Worm (Caenorhabditis elegans) whole organism, young adult: ENCODE results near the gene T07G12.4.

ENCODE experiments used
- B0019.2 ChIP-seq: fragments of 200-800 bp; sonication (Bioruptor generic); conservative IDR thresholded peaks from 2 replicates; pipeline ENCODE4 v1.3.6; 2022; ENCODE audit warnings: missing genetic modification reagents, missing genetic modification characterization, missing compliant biosample characterization
- B0336.3 ChIP-seq: fragments of 200-800 bp; sonication (Bioruptor generic); IDR thresholded peaks from 2 replicates; pipeline ENCODE4 v1.3.6; 2022; ENCODE audit warnings: missing genetic modification characterization, missing compliant biosample characterization
- F22D6.2 ChIP-seq: sonication (generic microtip); optimal IDR thresholded peaks from 2 replicates; lab custom pipeline; 2016; ENCODE audit warnings: mild to moderate bottlenecking, missing genetic modification characterization, missing compliant biosample characterization
- F39B2.1 ChIP-seq: fragments of 200-800 bp; sonication (Bioruptor generic); IDR thresholded peaks from 2 replicates; pipeline ENCODE4 v1.3.6; 2022; ENCODE audit warnings: missing genetic modification reagents, missing genetic modification characterization, missing compliant biosample characterization
- F49E8.2 ChIP-seq: sonication (generic microtip); optimal IDR thresholded peaks from 3 replicates; lab custom pipeline; 2017; ENCODE audit warnings: missing genetic modification characterization, mild to moderate bottlenecking, missing compliant biosample characterization, antibody characterized with exemption, moderate library complexity; ENCODE audit not compliant: insufficient read depth
- F57A8.1 ChIP-seq: fragments of 200-800 bp; sonication (Bioruptor generic); optimal IDR thresholded peaks from 2 replicates; lab custom pipeline; 2018; ENCODE audit warnings: mild to moderate bottlenecking, missing genetic modification characterization, moderate library complexity, missing compliant biosample characterization
- K11D2.4 ChIP-seq: fragments of 200-800 bp; sonication (Bioruptor generic); IDR thresholded peaks from 2 replicates; pipeline ENCODE4 v1.3.6; 2022; ENCODE audit warnings: missing genetic modification reagents, missing genetic modification characterization, missing compliant biosample characterization
- K12H6.12 ChIP-seq: fragments of 200-800 bp; sonication (Bioruptor generic); optimal IDR thresholded peaks from 2 replicates; lab custom pipeline; 2018; ENCODE audit warnings: mild to moderate bottlenecking, missing genetic modification characterization, missing compliant biosample characterization
- Y53G8AR.9 ChIP-seq: fragments of 200-800 bp; sonication (Bioruptor generic); conservative IDR thresholded peaks from 2 replicates; pipeline ENCODE4 v1.3.6; 2022; ENCODE audit warnings: missing genetic modification reagents, missing genetic modification characterization, missing compliant biosample characterization
- Y79H2A.3 ChIP-seq: fragments of 200-800 bp; sonication (Bioruptor generic); conservative IDR thresholded peaks from 2 replicates; pipeline ENCODE4 v1.3.6; 2022; ENCODE audit warnings: missing genetic modification reagents, missing genetic modification characterization, missing compliant biosample characterization
- ZK185.1 ChIP-seq: sonication (generic microtip); optimal IDR thresholded peaks from 2 replicates; lab custom pipeline; 2016; ENCODE audit warnings: mild to moderate bottlenecking, missing genetic modification characterization, missing compliant biosample characterization; ENCODE audit not compliant: poor library complexity, severe bottlenecking
- ama-1 ChIP-seq, 3 experiments: fragments of 150-350 bp in 1 of 3; sonication (generic microtip) in 2 of 3; optimal IDR thresholded peaks; 2 replicates each; lab custom pipeline; 2014 to 2018; ENCODE audit warnings: missing biosample characterization in 2 of 3, missing genetic modification characterization in 2 of 3, missing genetic modification reagents in 2 of 3
- aptf-3 ChIP-seq: fragments of 200-800 bp; sonication (Bioruptor generic); IDR thresholded peaks from 2 replicates; pipeline ENCODE4 v1.3.6; 2022; ENCODE audit warnings: missing genetic modification characterization, missing compliant biosample characterization
- atf-7 ChIP-seq: sonication (generic microtip); optimal IDR thresholded peaks from 2 replicates; lab custom pipeline; 2017; ENCODE audit warnings: mild to moderate bottlenecking, missing genetic modification characterization, missing compliant biosample characterization
- ccch-3 ChIP-seq: fragments of 200-800 bp; sonication (Bioruptor generic); optimal IDR thresholded peaks from 2 replicates; lab custom pipeline; 2018; ENCODE audit warnings: mild to moderate bottlenecking, missing genetic modification characterization, missing compliant biosample characterization
- ceh-100 ChIP-seq: fragments of 200-800 bp; sonication (Bioruptor generic); IDR thresholded peaks from 2 replicates; pipeline ENCODE4 v1.3.6; 2022; ENCODE audit warnings: missing genetic modification reagents, missing genetic modification characterization, missing compliant biosample characterization
- ceh-79 ChIP-seq: sonication (generic microtip); optimal IDR thresholded peaks from 2 replicates; lab custom pipeline; 2017; ENCODE audit warnings: mild to moderate bottlenecking, missing genetic modification characterization, missing compliant biosample characterization
- ceh-91 ChIP-seq: fragments of 200-800 bp; sonication (Bioruptor generic); IDR thresholded peaks from 2 replicates; pipeline ENCODE4 v1.3.6; 2022; ENCODE audit warnings: missing genetic modification reagents, missing genetic modification characterization, missing compliant biosample characterization
- die-1 ChIP-seq: sonication (generic microtip); optimal IDR thresholded peaks from 2 replicates; lab custom pipeline; 2016; ENCODE audit warnings: missing genotype, mild to moderate bottlenecking, missing genetic modification characterization, missing compliant biosample characterization
- dpff-1 ChIP-seq: sonication (generic microtip); optimal IDR thresholded peaks from 2 replicates; lab custom pipeline; 2017; ENCODE audit warnings: mild to moderate bottlenecking, missing genetic modification characterization, missing compliant biosample characterization
- dpl-1 ChIP-seq: fragments of 150-350 bp; optimal IDR thresholded peaks from 2 replicates; lab custom pipeline; 2014; ENCODE audit warnings: missing biosample characterization, missing genetic modification reagents, missing genetic modification characterization
- efl-1 ChIP-seq: fragments of 150-350 bp; optimal IDR thresholded peaks from 2 replicates; lab custom pipeline; 2014; ENCODE audit warnings: missing biosample characterization, missing genetic modification reagents, missing genetic modification characterization
- egl-18 ChIP-seq: fragments of 200-800 bp; sonication (Bioruptor generic); IDR thresholded peaks from 2 replicates; pipeline ENCODE4 v1.3.6; 2022; ENCODE audit warnings: missing genetic modification reagents, missing genetic modification characterization, missing compliant biosample characterization
- egl-44 ChIP-seq: fragments of 200-800 bp; sonication (Bioruptor generic); IDR thresholded peaks from 2 replicates; pipeline ENCODE4 v1.3.6; 2022; ENCODE audit warnings: missing genetic modification reagents, missing genetic modification characterization, missing compliant biosample characterization
- ets-4 ChIP-seq: fragments of 200-800 bp; sonication (Bioruptor generic); optimal IDR thresholded peaks from 2 replicates; lab custom pipeline; 2018; ENCODE audit warnings: mild to moderate bottlenecking, missing genetic modification characterization, missing compliant biosample characterization
- hmg-1.2 ChIP-seq: fragments of 200-800 bp; sonication (Bioruptor generic); IDR thresholded peaks from 2 replicates; pipeline ENCODE4 v1.3.6; 2022; ENCODE audit warnings: missing genetic modification reagents, missing genetic modification characterization, missing compliant biosample characterization
- hsf-1 ChIP-seq: fragments of 200-800 bp; sonication (Bioruptor generic); IDR thresholded peaks from 2 replicates; pipeline ENCODE4 v1.3.6; 2022; ENCODE audit warnings: missing genetic modification reagents, missing genetic modification characterization, missing compliant biosample characterization
- lag-1 ChIP-seq: fragments of 200-800 bp; sonication (Bioruptor generic); IDR thresholded peaks from 2 replicates; pipeline ENCODE4 v1.3.6; 2022; ENCODE audit warnings: missing genetic modification reagents, missing genetic modification characterization, missing compliant biosample characterization
- let-526 ChIP-seq: fragments of 200-800 bp; sonication (Bioruptor generic); IDR thresholded peaks from 2 replicates; pipeline ENCODE4 v1.3.6; 2022; ENCODE audit warnings: missing genetic modification reagents, missing genetic modification characterization, missing compliant biosample characterization
- lir-1 ChIP-seq: fragments of 200-800 bp; sonication (Bioruptor generic); conservative IDR thresholded peaks from 2 replicates; pipeline ENCODE4 v1.3.6; 2022; ENCODE audit warnings: missing genetic modification reagents, missing genetic modification characterization, missing compliant biosample characterization
- madf-6 ChIP-seq: fragments of 200-800 bp; sonication (Bioruptor generic); IDR thresholded peaks from 2 replicates; pipeline ENCODE4 v1.3.6; 2022; ENCODE audit warnings: missing genetic modification reagents, missing genetic modification characterization, missing compliant biosample characterization
- nhr-120 ChIP-seq: fragments of 200-800 bp; sonication (Bioruptor generic); IDR thresholded peaks from 2 replicates; pipeline ENCODE4 v1.3.6; 2022; ENCODE audit warnings: missing genetic modification characterization, missing compliant biosample characterization
- nhr-90 ChIP-seq: sonication (generic microtip); optimal IDR thresholded peaks from 2 replicates; lab custom pipeline; 2016; ENCODE audit warnings: missing genotype, mild to moderate bottlenecking, missing genetic modification characterization, missing compliant biosample characterization
- pha-4 ChIP-seq: fragments of 150-350 bp; sonication (generic microtip); optimal IDR thresholded peaks from 2 replicates; lab custom pipeline; 2014; ENCODE audit warnings: missing biosample characterization, missing genetic modification reagents, missing genetic modification characterization
- rcor-1 ChIP-seq: fragments of 200-800 bp; sonication (Bioruptor generic); IDR thresholded peaks from 2 replicates; pipeline ENCODE4 v1.3.6; 2022; ENCODE audit warnings: missing genetic modification reagents, missing genetic modification characterization, missing compliant biosample characterization
- rec-8 ChIP-seq, 2 experiments: sonication (generic microtip); optimal IDR thresholded peaks; 2 replicates each; lab custom pipeline; 2016; ENCODE audit warnings: mild to moderate bottlenecking in 2 of 2, missing genetic modification characterization in 2 of 2, missing genetic modification reagents in 2 of 2, missing genotype in 2 of 2, missing biosample characterization in 1 of 2, missing compliant biosample characterization in 1 of 2, moderate library complexity in 1 of 2
- rpc-1 ChIP-seq, 2 experiments: fragments of 150-350 bp in 1 of 2; sonication (generic microtip) in 1 of 2; optimal IDR thresholded peaks; 2 replicates each; lab custom pipeline; 2014 to 2018; ENCODE audit warnings: missing biosample characterization in 1 of 2, missing genetic modification characterization in 1 of 2, missing genetic modification reagents in 1 of 2, missing genotype in 1 of 2
- snpc-1.3 ChIP-seq: sonication (generic microtip); optimal IDR thresholded peaks from 2 replicates; lab custom pipeline; 2017; ENCODE audit warnings: missing genetic modification characterization, mild to moderate bottlenecking, missing compliant biosample characterization, antibody characterized with exemption, moderate library complexity, missing genotype, missing genetic modification reagents; ENCODE audit not compliant: insufficient read depth
- sptf-2 ChIP-seq: fragments of 200-800 bp; sonication (Bioruptor generic); optimal IDR thresholded peaks from 2 replicates; lab custom pipeline; 2018; ENCODE audit warnings: mild to moderate bottlenecking, missing genetic modification characterization, missing compliant biosample characterization
- tbx-9 ChIP-seq: sonication (generic microtip); optimal IDR thresholded peaks from 2 replicates; lab custom pipeline; 2016; ENCODE audit warnings: borderline replicate concordance, missing genetic modification characterization, inconsistent platforms, missing compliant biosample characterization
- unc-130 ChIP-seq: sonication (generic microtip); optimal IDR thresholded peaks from 2 replicates; lab custom pipeline; 2016; ENCODE audit warnings: missing genetic modification reagents, missing genetic modification characterization, missing compliant biosample characterization
- unc-62 ChIP-seq: fragments of 150-350 bp; optimal IDR thresholded peaks from 2 replicates; lab custom pipeline; 2014; ENCODE audit warnings: missing biosample characterization, missing genetic modification reagents, missing genetic modification characterization
- zim-3 ChIP-seq: sonication (generic microtip); optimal IDR thresholded peaks from 2 replicates; lab custom pipeline; 2017; ENCODE audit warnings: mild to moderate bottlenecking, missing genetic modification characterization, moderate library complexity, missing compliant biosample characterization
- ztf-25 ChIP-seq: fragments of 200-800 bp; sonication (Bioruptor generic); IDR thresholded peaks from 2 replicates; pipeline ENCODE4 v1.3.6; 2022; ENCODE audit warnings: missing genetic modification reagents, missing genetic modification characterization, missing compliant biosample characterization
- ztf-26 ChIP-seq: sonication (generic microtip); optimal IDR thresholded peaks from 2 replicates; lab custom pipeline; 2017; ENCODE audit warnings: missing genetic modification characterization, missing compliant biosample characterization
- ztf-3 ChIP-seq: fragments of 200-800 bp; sonication (Bioruptor generic); optimal IDR thresholded peaks from 2 replicates; lab custom pipeline; 2018; ENCODE audit warnings: mild to moderate bottlenecking, missing genetic modification characterization, missing compliant biosample characterization
- ztf-6 ChIP-seq: fragments of 200-800 bp; sonication (Bioruptor generic); IDR thresholded peaks from 2 replicates; pipeline ENCODE4 v1.3.6; 2022; ENCODE audit warnings: missing genetic modification reagents, missing genetic modification characterization, missing compliant biosample characterization

Gene T07G12.4

DNA sequence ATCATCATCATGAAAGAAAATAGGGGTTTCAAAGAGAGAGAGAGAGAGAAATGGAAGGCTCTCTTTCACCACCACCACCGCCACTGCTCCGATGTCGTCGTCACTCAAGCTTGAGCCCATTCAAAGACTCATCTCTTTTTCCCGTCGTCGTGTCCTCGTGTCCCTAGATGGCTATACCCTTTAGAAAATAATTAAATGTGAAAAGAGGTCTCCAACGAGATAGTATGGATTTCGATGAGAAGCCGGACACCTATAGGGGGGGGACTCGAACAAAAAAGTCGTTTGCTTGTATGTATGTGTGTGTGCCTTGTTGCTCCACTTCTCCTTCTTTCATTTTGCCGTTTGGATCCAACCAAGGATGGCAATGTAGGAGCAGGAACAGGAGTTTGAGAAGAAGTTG, 33.5 kb downstream of the T07G12.4 start:
- TF ChIP-seq pha-4 (tag; lab: Kevin White, UChicago) (no peak), F49E8.2 (no peak), ztf-26 (tag; lab: Kevin White, UChicago) (no peak), rec-8 (tag; optimal IDR thresholded peaks at IDR 0.05; lab: Kevin White, UChicago) (no peak), lag-1 (GFP tag; lab: Robert Waterston, UW) (no peak), efl-1 (GFP tag; lab: Kevin White, UChicago) (no peak), tbx-9 (tag; lab: Kevin White, UChicago) (no peak), unc-130 (no peak), K12H6.12 (tag; lab: Kevin White, UChicago) (no peak), die-1 (tag; lab: Kevin White, UChicago) (no peak), B0019.2 (no peak), F22D6.2 (tag; lab: Kevin White, UChicago) (no peak), ZK185.1 (tag; lab: Kevin White, UChicago) (no peak), lir-1 (GFP tag; lab: Robert Waterston, UW) (no peak), hmg-1.2 (no peak), ztf-25 (no peak), K11D2.4 (GFP tag; lab: Robert Waterston, UW) (no peak), nhr-120 (GFP tag; lab: Robert Waterston, UW) (no peak), nhr-90 (tag; lab: Kevin White, UChicago) (no peak), F57A8.1 (GFP tag; lab: Kevin White, UChicago) (no peak)

- TF ChIP-seq hmg-1.2 (peak; percentile 42), snpc-1.3 (tag; lab: Kevin White, UChicago) (no peak), F57A8.1 (GFP tag; lab: Kevin White, UChicago) (no peak), ccch-3 (GFP tag; lab: Kevin White, UChicago) (no peak), rcor-1 (GFP tag; lab: Robert Waterston, UW) (no peak), ztf-26 (tag; lab: Kevin White, UChicago) (no peak), ceh-91 (GFP tag; lab: Robert Waterston, UW) (no peak), hsf-1 (no peak), ztf-3 (GFP tag; lab: Kevin White, UChicago) (no peak), B0336.3 (GFP tag; lab: Robert Waterston, UW) (peak; percentile 25; the same call in 1 of the 2 replicates), let-526 (no peak), die-1 (tag; lab: Kevin White, UChicago) (no peak), Y53G8AR.9 (GFP tag; lab: Robert Waterston, UW) (no peak), zim-3 (tag; lab: Kevin White, UChicago) (no peak), K11D2.4 (GFP tag; lab: Robert Waterston, UW) (no peak), ztf-6 (GFP tag; lab: Robert Waterston, UW) (no peak), rpc-1 (optimal IDR thresholded peaks at IDR 0.05; lab: Kevin White, UChicago) (no peak), rpc-1 (tag; optimal IDR thresholded peaks at IDR 0.05; lab: Kevin White, UChicago) (no peak), ceh-100 (GFP tag; lab: Robert Waterston, UW) (no peak), madf-6 (GFP tag; lab: Robert Waterston, UW) (no peak), ama-1 (optimal IDR thresholded peaks at IDR 0.05; lab: Kevin White, UChicago) (no peak), ama-1 (GFP tag; optimal IDR thresholded peaks at IDR 0.05; lab: Kevin White, UChicago) (no peak), atf-7 (tag; lab: Kevin White, UChicago) (no peak), dpff-1 (tag; lab: Kevin White, UChicago) (no peak), sptf-2 (GFP tag; lab: Kevin White, UChicago) (no peak), Y79H2A.3 (no peak), ztf-25 (no peak), F39B2.1 (no peak), ets-4 (no peak), egl-18 (GFP tag; lab: Robert Waterston, UW) (0 out of 2 replicates have a peak, but pooled peaks have one; percentile 2), aptf-3 (GFP tag; lab: Robert Waterston, UW) (no peak), nhr-90 (tag; lab: Kevin White, UChicago) (no peak), ceh-79 (no peak), unc-62 (no peak), dpl-1 (no peak), egl-44 (no peak)
Measured at ce11 chrIV:10503750-10504232, 34.7 kb downstream of the T07G12.4 start.
